Worm (Caenorhabditis elegans) whole organism, L4 larva: ENCODE measurements around the gene erp-44.2.

ENCODE experiments used
- F26F4.8 ChIP-seq: fragments of 200-800 bp; sonication (Bioruptor generic); conservative IDR thresholded peaks from 2 replicates; pipeline ENCODE4 v1.3.6; 2022; ENCODE audit warnings: missing genetic modification characterization, missing compliant biosample characterization
- Y5F2A.4 ChIP-seq: fragments of 200-800 bp; sonication (Bioruptor generic); optimal IDR thresholded peaks from 2 replicates; lab custom pipeline; 2018; ENCODE audit warnings: mild to moderate bottlenecking, missing genetic modification characterization, missing compliant biosample characterization
- aly-2 ChIP-seq: sonication (generic microtip); optimal IDR thresholded peaks from 2 replicates; lab custom pipeline; 2018; ENCODE audit warnings: missing biosample characterization, missing genetic modification characterization
- mdl-1 ChIP-seq, 2 experiments: fragments of 150-350 bp in 1 of 2; sonication (generic microtip) in 1 of 2; optimal IDR thresholded peaks; 2 replicates each; lab custom pipeline; 2014 to 2017; ENCODE audit warnings: missing biosample characterization in 2 of 2, missing genetic modification characterization in 2 of 2
- mep-1 ChIP-seq: fragments of 150-350 bp; sonication (generic microtip); optimal IDR thresholded peaks from 3 replicates; lab custom pipeline; 2014; ENCODE audit warnings: missing biosample characterization, missing genetic modification characterization
- nhr-10 ChIP-seq: fragments of 150-350 bp; optimal IDR thresholded peaks from 2 replicates; lab custom pipeline; 2014; ENCODE audit warnings: missing biosample characterization, missing genetic modification characterization
- nhr-102 ChIP-seq: sonication (generic microtip); optimal IDR thresholded peaks from 2 replicates; lab custom pipeline; 2016; ENCODE audit warnings: mild to moderate bottlenecking, missing genetic modification characterization, moderate library complexity, missing compliant biosample characterization
- nhr-237 ChIP-seq: sonication (generic microtip); optimal IDR thresholded peaks from 2 replicates; lab custom pipeline; 2017; ENCODE audit warnings: missing biosample characterization, missing genetic modification characterization
- nhr-28 ChIP-seq: fragments of 150-350 bp; optimal IDR thresholded peaks from 2 replicates; lab custom pipeline; 2014; ENCODE audit warnings: missing biosample characterization, missing genetic modification characterization
- nhr-48 ChIP-seq: sonication (generic microtip); optimal IDR thresholded peaks from 2 replicates; lab custom pipeline; 2016; ENCODE audit warnings: mild to moderate bottlenecking, missing genetic modification characterization, missing compliant biosample characterization
- pqm-1 ChIP-seq: sonication (generic microtip); optimal IDR thresholded peaks from 2 replicates; lab custom pipeline; 2017; ENCODE audit warnings: missing biosample characterization, missing genetic modification characterization
- sdz-12 ChIP-seq: fragments of 200-800 bp; sonication (Bioruptor generic); optimal IDR thresholded peaks from 2 replicates; lab custom pipeline; 2018; ENCODE audit warnings: mild to moderate bottlenecking, missing genetic modification characterization, missing compliant biosample characterization
- snpc-4 ChIP-seq: fragments of 150-350 bp; optimal IDR thresholded peaks from 2 replicates; lab custom pipeline; 2014; ENCODE audit warnings: missing biosample characterization, missing genetic modification characterization

DNA sequence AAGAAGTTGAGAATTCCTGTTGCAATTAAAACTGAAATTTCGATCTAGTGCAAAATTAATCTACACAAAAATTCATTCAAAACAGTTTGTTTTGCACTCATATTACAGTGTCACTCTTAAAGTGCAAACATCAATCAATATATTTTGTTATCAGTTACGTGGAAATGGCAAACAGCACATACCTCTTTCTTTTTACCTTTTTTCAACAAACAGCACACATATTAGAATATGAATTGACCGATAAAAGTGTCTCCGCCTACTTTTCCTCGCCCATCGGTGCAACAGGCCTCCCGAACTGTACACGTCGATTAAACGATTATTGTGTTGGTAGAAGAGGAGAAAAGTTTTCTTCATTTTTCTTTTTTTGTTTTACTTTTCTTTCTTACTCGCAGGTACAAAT, 6.7 kb upstream of the erp-44.2 start:
- TF ChIP-seq Y5F2A.4 (GFP tag; lab: Kevin White, UChicago) (no peak), aly-2 (tag; lab: Kevin White, UChicago) (no peak), nhr-237 (tag; lab: Kevin White, UChicago) (no peak), nhr-102 (tag; lab: Kevin White, UChicago) (no peak), F26F4.8 (GFP tag; lab: Robert Waterston, UW) (no peak), snpc-4 (tag; lab: Kevin White, UChicago) (no peak), nhr-10 (no peak), mep-1 (tag; lab: Kevin White, UChicago) (no peak), pqm-1 (tag; lab: Kevin White, UChicago) (peak; percentile 90), sdz-12 (no peak), mdl-1 (tag; optimal IDR thresholded peaks at IDR 0.05; lab: Kevin White, UChicago) (no peak), nhr-28 (tag; lab: Kevin White, UChicago) (peak; percentile 76), nhr-48 (tag; lab: Kevin White, UChicago) (peak; percentile 25)
